Worm (Caenorhabditis elegans): ENCODE results near the gene F10D7.11.

- TF ChIP-seq nhr-76 (tag; optimal IDR thresholded peaks at IDR 0.05), result no peak
- TF ChIP-seq unc-62 (GFP tag; optimal IDR thresholded peaks at IDR 0.05), result no peak
- TF ChIP-seq lin-13 (GFP tag; optimal IDR thresholded peaks at IDR 0.05), result no peak
- no peak for TF ChIP-seq fos-1 (tag; optimal IDR thresholded peaks at IDR 0.05)
- no peak for TF ChIP-seq aly-2 (tag; optimal IDR thresholded peaks at IDR 0.05)
- TF ChIP-seq pag-3 (tag; optimal IDR thresholded peaks at IDR 0.05; ENCODE audit: borderline replicate concordance, insufficient read depth), result no peak
- no peak for TF ChIP-seq efl-1 (optimal IDR thresholded peaks at IDR 0.05)
- no peak for TF ChIP-seq efl-1 (GFP tag; optimal IDR thresholded peaks at IDR 0.05 in 1 of 2)
- TF ChIP-seq ceh-88 (GFP tag; IDR thresholded peaks at IDR 0.05), result no peak
- TF ChIP-seq blmp-1 (tag; optimal IDR thresholded peaks at IDR 0.05), result no peak
- TF ChIP-seq nhr-237 (tag; optimal IDR thresholded peaks at IDR 0.05), result no peak
- no peak for TF ChIP-seq lin-15B (tag; optimal IDR thresholded peaks at IDR 0.05)
These were observed 10.5 kb upstream of the F10D7.11 start for ce11 chrX:17352098-17352497.
